Worm (Caenorhabditis elegans) whole organism, midembryonic: ENCODE data around the gene glb-30.

Experiments
- T22C8.4 ChIP-seq: fragments of 200-800 bp; sonication (Bioruptor generic); IDR thresholded peaks from 2 replicates; pipeline ENCODE4 v1.3.6; 2022; ENCODE audit warnings: missing genetic modification characterization, missing compliant biosample characterization
- cog-1 ChIP-seq: sonication (generic microtip); optimal IDR thresholded peaks from 2 replicates; lab custom pipeline; 2016; ENCODE audit warnings: missing genetic modification characterization, missing compliant biosample characterization
- flt-1 ChIP-seq: fragments of 200-800 bp; sonication (Bioruptor generic); IDR thresholded peaks from 2 replicates; pipeline ENCODE4 v1.3.6; 2022; ENCODE audit warnings: missing genetic modification characterization, missing compliant biosample characterization
- klf-2 ChIP-seq: fragments of 200-800 bp; sonication (Bioruptor generic); conservative IDR thresholded peaks from 2 replicates; pipeline ENCODE4 v1.3.6; 2022; ENCODE audit warnings: missing genetic modification reagents, missing genetic modification characterization, missing compliant biosample characterization
- med-1 ChIP-seq: sonication (generic microtip); optimal IDR thresholded peaks from 2 replicates; lab custom pipeline; 2017; ENCODE audit warnings: missing genetic modification characterization, mild to moderate bottlenecking, missing compliant biosample characterization, antibody characterized with exemption, missing genetic modification reagents; ENCODE audit not compliant: insufficient read depth
- ref-1 ChIP-seq: fragments of 200-800 bp; sonication (Bioruptor generic); conservative IDR thresholded peaks from 2 replicates; pipeline ENCODE4 v1.3.6; 2022; ENCODE audit warnings: missing genetic modification reagents, missing genetic modification characterization, missing compliant biosample characterization
- tab-1 ChIP-seq: fragments of 200-800 bp; sonication (Bioruptor generic); IDR thresholded peaks from 2 replicates; pipeline ENCODE4 v1.3.6; 2022; ENCODE audit warnings: missing genetic modification characterization, missing compliant biosample characterization
- ztf-23 ChIP-seq: fragments of 200-800 bp; sonication (Bioruptor generic); IDR thresholded peaks from 2 replicates; pipeline ENCODE4 v1.3.6; 2022; ENCODE audit warnings: missing genetic modification reagents, missing genetic modification characterization, missing compliant biosample characterization
- ztf-29 ChIP-seq: fragments of 200-800 bp; sonication (Bioruptor generic); IDR thresholded peaks from 2 replicates; pipeline ENCODE4 v1.3.6; 2022; ENCODE audit warnings: missing genetic modification reagents, missing genetic modification characterization, missing compliant biosample characterization

DNA sequence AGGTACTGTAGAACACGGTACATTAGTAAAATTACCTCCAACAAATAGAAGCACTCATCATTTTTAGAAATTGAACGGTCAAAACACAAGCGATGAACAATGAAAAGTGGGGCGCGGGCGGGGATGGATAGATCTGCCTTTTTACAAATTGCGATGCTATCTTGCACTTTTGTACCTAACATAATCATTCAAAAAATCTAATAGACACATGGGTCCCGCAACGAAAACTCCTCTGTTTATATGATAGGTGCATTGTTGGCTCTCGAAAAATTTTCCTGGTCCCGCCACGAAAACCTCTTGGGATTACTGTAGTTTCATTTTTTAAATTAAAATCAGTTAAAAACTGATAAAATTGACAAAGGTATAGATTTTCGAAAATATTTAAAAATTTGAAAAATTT lies 34.1 kb downstream of the glb-30 start, which contains the start of gene Y22D7AL.11:
- TF ChIP-seq flt-1 (GFP tag; lab: Robert Waterston, UW) (no peak), ref-1 (GFP tag; lab: Robert Waterston, UW) (no peak), med-1 (GFP tag; lab: Kevin White, UChicago) (no peak), ztf-29 (GFP tag; lab: Robert Waterston, UW) (no peak), tab-1 (no peak), klf-2 (GFP tag; lab: Robert Waterston, UW) (no peak), T22C8.4 (GFP tag; lab: Robert Waterston, UW) (no peak), cog-1 (no peak), ztf-23 (GFP tag; lab: Robert Waterston, UW) (no peak)
